Fruit fly (Drosophila melanogaster) whole organism, wandering third instar larva: Measurements from ENCODE around the gene Prosalpha6T.

Experiments used
- Abd-B ChIP-seq: fragments of >200 bp; optimal IDR thresholded peaks from 2 replicates; lab custom pipeline; 2017; ENCODE audit warnings: missing biosample characterization, missing genetic modification characterization
- CG32264 ChIP-seq: fragments of 200-800 bp; sonication (Bioruptor generic); optimal IDR thresholded peaks from 2 replicates; lab custom pipeline; 2016; ENCODE audit warnings: missing biosample characterization, missing genetic modification characterization
- CG9705 ChIP-seq: fragments of 200-800 bp; sonication (Bioruptor generic); optimal IDR thresholded peaks from 2 replicates; lab custom pipeline; 2018; ENCODE audit warnings: missing biosample characterization, mild to moderate bottlenecking, missing genetic modification characterization
- Dfd ChIP-seq: fragments of >200 bp; optimal IDR thresholded peaks from 2 replicates; lab custom pipeline; 2017; ENCODE audit warnings: missing biosample characterization, missing genetic modification characterization
- Dif ChIP-seq: fragments of 200-275, 200-300 bp; sonication (Bioruptor generic); optimal IDR thresholded peaks from 2 replicates; lab custom pipeline; 2018; ENCODE audit warnings: missing biosample characterization, missing genetic modification characterization; ENCODE audit not compliant: partially characterized antibody
- HLH106 ChIP-seq: fragments of 200-800 bp; optimal IDR thresholded peaks from 3 replicates; lab custom pipeline; 2019; ENCODE audit warnings: missing biosample characterization, mild to moderate bottlenecking, missing genetic modification characterization, moderate library complexity
- Hnf4 ChIP-seq: fragments of 200-800 bp; sonication (Bioruptor generic); optimal IDR thresholded peaks from 2 replicates; lab custom pipeline; 2016; ENCODE audit warnings: missing biosample characterization, mild to moderate bottlenecking, missing genetic modification characterization
- Hr78 ChIP-seq: fragments of >200 bp; optimal IDR thresholded peaks from 2 replicates; lab custom pipeline; 2017; ENCODE audit warnings: missing biosample characterization, missing genetic modification characterization
- Jra ChIP-seq: sonication (Bioruptor generic); optimal IDR thresholded peaks from 2 replicates; lab custom pipeline; 2016; ENCODE audit warnings: missing biosample characterization, missing genetic modification characterization
- Mio ChIP-seq: sonication (Bioruptor generic); optimal IDR thresholded peaks from 2 replicates; lab custom pipeline; 2016; ENCODE audit warnings: missing biosample characterization, missing genetic modification characterization
- N ChIP-seq: fragments of >200 bp; optimal IDR thresholded peaks from 2 replicates; lab custom pipeline; 2018; ENCODE audit warnings: missing biosample characterization, missing external identifiers, missing genetic modification characterization
- OdsH ChIP-seq: fragments of 200-800 bp; sonication (Bioruptor generic); optimal IDR thresholded peaks from 2 replicates; lab custom pipeline; 2016; ENCODE audit warnings: missing biosample characterization, mild to moderate bottlenecking, missing genetic modification characterization
- Rel ChIP-seq, 2 experiments: fragments of 200-800 bp; sonication (Bioruptor generic) in 1 of 2; optimal IDR thresholded peaks; 2 replicates in 1 of 2; 3 replicates in 1 of 2; lab custom pipeline; 2016 to 2019; ENCODE audit warnings: mild to moderate bottlenecking in 2 of 2, missing biosample characterization in 2 of 2, missing genetic modification characterization in 2 of 2, moderate library complexity in 1 of 2
- Sp1 ChIP-seq: fragments of 200-800 bp; sonication (Bioruptor generic); optimal IDR thresholded peaks from 3 replicates; lab custom pipeline; 2019; ENCODE audit warnings: missing biosample characterization, mild to moderate bottlenecking, missing genetic modification characterization, moderate library complexity
- Vsx2 ChIP-seq: fragments of 200-300, 225-300 bp; sonication (Bioruptor generic); optimal IDR thresholded peaks from 2 replicates; lab custom pipeline; 2018; ENCODE audit warnings: missing biosample characterization, missing genetic modification characterization; ENCODE audit not compliant: partially characterized antibody
- br ChIP-seq: fragments of 200-800 bp; sonication (Bioruptor generic); optimal IDR thresholded peaks from 2 replicates; lab custom pipeline; 2016; ENCODE audit warnings: missing biosample characterization, missing genetic modification characterization
- brk ChIP-seq: fragments of 200-800 bp; sonication (Bioruptor generic); optimal IDR thresholded peaks from 2 replicates; lab custom pipeline; 2016; ENCODE audit warnings: missing biosample characterization, mild to moderate bottlenecking, missing genetic modification characterization
- dl ChIP-seq, 2 experiments: fragments of 175-275, 200-275 bp in 1 of 2; fragments of 200-275 bp in 1 of 2; sonication (Bioruptor generic); optimal IDR thresholded peaks; lab custom pipeline; 2018; ENCODE audit warnings: mild to moderate bottlenecking in 2 of 2, missing biosample characterization in 2 of 2, missing genetic modification characterization in 2 of 2, moderate library complexity in 2 of 2; ENCODE audit not compliant: partially characterized antibody in 2 of 2, insufficient read depth in 1 of 2
- dmrt93B ChIP-seq: fragments of 200-800 bp; sonication (Bioruptor generic); optimal IDR thresholded peaks from 2 replicates; lab custom pipeline; 2018; ENCODE audit warnings: missing biosample characterization, mild to moderate bottlenecking, missing genetic modification characterization
- ey ChIP-seq: fragments of 200-800 bp; sonication (Bioruptor generic); optimal IDR thresholded peaks from 2 replicates; lab custom pipeline; 2016; ENCODE audit warnings: missing biosample characterization, missing genetic modification characterization
- foxo ChIP-seq, 2 experiments: fragments of 200-800 bp; sonication (Bioruptor generic); optimal IDR thresholded peaks; 2 replicates in 1 of 2; 3 replicates in 1 of 2; lab custom pipeline; 2016 to 2017; ENCODE audit warnings: missing biosample characterization in 2 of 2, missing genetic modification characterization in 2 of 2
- fru ChIP-seq: fragments of 200-800 bp; sonication (Bioruptor generic); optimal IDR thresholded peaks from 3 replicates; lab custom pipeline; 2016; ENCODE audit warnings: missing biosample characterization, mild to moderate bottlenecking, missing genetic modification characterization
- jim ChIP-seq: fragments of 175-275, 200-325 bp; sonication (Bioruptor generic); optimal IDR thresholded peaks from 2 replicates; lab custom pipeline; 2016; ENCODE audit warnings: missing biosample characterization, mild to moderate bottlenecking, missing genetic modification characterization
- lola ChIP-seq: fragments of >200 bp; optimal IDR thresholded peaks from 2 replicates; lab custom pipeline; 2017; ENCODE audit warnings: missing biosample characterization, missing genetic modification characterization
- pan ChIP-seq: fragments of >200 bp; optimal IDR thresholded peaks from 2 replicates; lab custom pipeline; 2017
- psq ChIP-seq: fragments of 200-800 bp; sonication (Bioruptor generic); optimal IDR thresholded peaks from 3 replicates; lab custom pipeline; 2017; ENCODE audit warnings: missing biosample characterization, mild to moderate bottlenecking, missing genetic modification characterization, moderate library complexity
- rgr ChIP-seq: fragments of 200-800 bp; sonication (Bioruptor generic); optimal IDR thresholded peaks from 3 replicates; lab custom pipeline; 2016; ENCODE audit warnings: missing biosample characterization, mild to moderate bottlenecking, missing genetic modification characterization
- sage ChIP-seq: fragments of 200-800 bp; sonication (Bioruptor generic); optimal IDR thresholded peaks from 2 replicates; lab custom pipeline; 2016; ENCODE audit warnings: missing biosample characterization, mild to moderate bottlenecking, missing genetic modification characterization
- sv ChIP-seq: fragments of 200-800 bp; sonication (Bioruptor generic); optimal IDR thresholded peaks from 3 replicates; lab custom pipeline; 2016; ENCODE audit warnings: missing biosample characterization, missing genetic modification characterization
- tai ChIP-seq: sonication (Bioruptor generic); optimal IDR thresholded peaks from 2 replicates; lab custom pipeline; 2016; ENCODE audit warnings: missing biosample characterization, missing genetic modification characterization
- usp ChIP-seq: fragments of >200 bp; optimal IDR thresholded peaks from 2 replicates; lab custom pipeline; 2017; ENCODE audit warnings: missing biosample characterization, missing genetic modification characterization
- woc ChIP-seq: sonication (Bioruptor generic); optimal IDR thresholded peaks from 2 replicates; lab custom pipeline; 2016; ENCODE audit warnings: missing biosample characterization, mild to moderate bottlenecking, missing genetic modification characterization

Prosalpha6T gene

dm6 chr2L:13245855-13246645 lies 14.2 kb downstream of the Prosalpha6T start, which contains the start of gene CG16820:
Gene CG16820 (plus strand): TSS chr2L:13246232.
- TF ChIP-seq sv (no peak), OdsH (GFP tag; lab: Kevin White, UChicago) (no peak), rgr (GFP tag; lab: Kevin White, UChicago) (no peak), Abd-B (GFP tag; lab: Kevin White, UChicago) (no peak), lola (GFP tag; lab: Kevin White, UChicago) (no peak), brk (GFP tag; lab: Kevin White, UChicago) (no peak), Mio (GFP tag; lab: Kevin White, UChicago) (no peak)

DNA sequence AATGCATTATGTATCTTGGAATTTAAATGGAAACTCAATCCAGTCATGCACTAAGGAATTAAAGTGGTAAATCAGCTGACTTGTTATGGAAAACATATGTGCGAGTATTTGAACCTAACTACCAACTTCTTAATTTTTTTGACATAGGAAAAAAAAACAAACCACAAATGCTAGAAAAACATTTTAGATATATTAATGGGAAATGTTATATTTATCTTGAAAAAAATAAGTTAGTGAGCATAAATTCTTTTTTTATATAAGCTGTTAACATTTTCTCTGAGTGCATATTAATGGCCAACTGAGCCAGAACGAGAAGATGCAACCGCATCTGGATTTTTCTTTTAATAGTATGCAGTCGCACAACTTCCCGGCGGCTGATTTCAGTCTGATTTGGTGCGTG lies 19.3 kb downstream of the Prosalpha6T start:
- TF ChIP-seq Abd-B (GFP tag; lab: Kevin White, UChicago) (no peak), sv (no peak), br (GFP tag; lab: Kevin White, UChicago) (no peak), HLH106 (tag; lab: Kevin White, UChicago) (no peak), Sp1 (no peak), psq (GFP tag; lab: Kevin White, UChicago) (no peak), Jra (GFP tag; lab: Kevin White, UChicago) (no peak), Dfd (no peak), sage (GFP tag; lab: Kevin White, UChicago) (no peak), tai (GFP tag; lab: Kevin White, UChicago) (no peak), foxo (GFP tag; optimal IDR thresholded peaks at IDR 0.05; lab: Kevin White, UChicago) (no peak)

DNA sequence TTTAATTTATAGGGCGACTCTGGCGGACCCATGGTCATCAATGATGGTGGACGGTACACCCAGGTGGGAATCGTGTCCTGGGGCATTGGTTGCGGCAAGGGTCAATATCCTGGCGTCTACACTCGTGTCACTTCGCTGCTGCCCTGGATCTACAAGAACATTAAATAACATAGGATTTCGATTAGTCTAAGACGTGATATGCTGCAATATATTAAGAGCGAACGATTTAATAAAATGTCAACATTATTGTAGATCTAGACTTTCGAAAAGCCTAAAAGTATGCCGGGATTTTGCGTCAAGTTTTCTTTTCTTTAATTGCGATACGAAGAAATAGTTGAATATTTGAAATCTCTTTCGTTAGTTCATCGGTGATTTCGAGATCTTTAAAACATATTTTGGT lies 25.3 kb downstream of the Prosalpha6T start, which contains the start of gene Naa20B:
Gene Naa20B (plus strand): TSS at position 301 of the 400 bp plus-strand sequence.
- no peak for TF ChIP-seq ey (GFP tag; lab: Kevin White, UChicago)
- TF ChIP-seq fru, result no peak

DNA sequence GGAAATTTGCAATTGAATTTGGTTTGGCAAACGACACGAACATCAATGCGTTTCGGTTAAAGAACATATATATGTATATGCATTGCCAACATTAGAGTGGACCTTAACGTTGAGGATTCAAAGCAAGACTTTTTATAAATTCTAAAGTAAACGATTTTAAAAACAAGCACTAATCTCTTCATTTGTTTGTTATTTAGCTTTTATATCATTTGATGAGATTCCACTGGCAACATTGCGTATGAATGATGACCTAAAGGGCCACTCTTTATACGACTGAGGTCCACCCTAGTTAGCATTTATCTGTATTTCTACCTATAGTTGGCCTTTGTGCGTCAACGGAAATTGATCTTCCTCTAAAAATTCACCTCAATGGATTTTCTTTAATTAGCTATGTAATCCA lies 26.9 kb downstream of the Prosalpha6T start:
- TF ChIP-seq rgr (GFP tag; lab: Kevin White, UChicago) (no peak), sage (GFP tag; lab: Kevin White, UChicago) (no peak), sv (no peak), Vsx2 (GFP tag; lab: Kevin White, UChicago) (no peak), Jra (GFP tag; lab: Kevin White, UChicago) (no peak), brk (GFP tag; lab: Kevin White, UChicago) (no peak), HLH106 (tag; lab: Kevin White, UChicago) (no peak), dl (GFP tag; optimal IDR thresholded peaks at IDR 0.05; lab: Kevin White, UChicago; ENCODE audit: insufficient read depth in 1 of 2, partially characterized antibody in 2 of 2) (no peak), CG9705 (GFP tag; lab: Kevin White, UChicago) (no peak), woc (GFP tag; lab: Kevin White, UChicago) (no peak), Hr78 (GFP tag; lab: Kevin White, UChicago) (no peak)

dm6 chr2L:13259643-13260042 lies 27.8 kb downstream of the Prosalpha6T start, which contains the start of gene CG31730:
Gene CG31730 (minus strand): TSS chr2L:13259743.
- TF ChIP-seq jim (GFP tag; lab: Kevin White, UChicago) (no peak), foxo (GFP tag; optimal IDR thresholded peaks at IDR 0.05; lab: Kevin White, UChicago) (no peak), usp (GFP tag; lab: Kevin White, UChicago) (no peak), CG32264 (no peak), psq (GFP tag; lab: Kevin White, UChicago) (no peak), tai (GFP tag; lab: Kevin White, UChicago) (no peak), Hr78 (GFP tag; lab: Kevin White, UChicago) (no peak)

DNA sequence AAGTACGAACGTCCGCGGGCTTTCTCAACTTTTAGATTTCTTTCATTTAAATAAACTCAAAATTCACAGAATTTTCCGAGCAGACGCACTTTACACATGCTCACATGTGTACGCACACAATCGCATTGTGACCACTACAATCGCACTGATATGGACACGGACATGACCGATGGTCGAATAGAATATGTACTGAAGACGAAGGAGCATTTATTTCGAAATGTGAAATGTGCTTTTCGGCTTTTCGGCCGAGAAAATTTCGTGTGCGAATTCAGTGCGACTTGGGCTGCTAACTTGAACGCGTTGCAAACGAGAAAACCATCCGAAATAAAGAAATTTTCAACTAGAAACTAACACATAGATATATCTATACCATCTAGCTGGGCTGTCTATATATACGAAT lies 28.9 kb downstream of the Prosalpha6T start, which contains the start of gene CG44085:
Gene CG44085 (plus strand): TSS at position 269 of the 400 bp plus-strand sequence.
- TF ChIP-seq Hr78 (GFP tag; lab: Kevin White, UChicago), result no peak
- no peak for TF ChIP-seq N (GFP tag; lab: Kevin White, UChicago)
- TF ChIP-seq dl (GFP tag; optimal IDR thresholded peaks at IDR 0.05; lab: Kevin White, UChicago; ENCODE audit: insufficient read depth in 1 of 2, partially characterized antibody in 2 of 2), result no peak
- TF ChIP-seq br (GFP tag; lab: Kevin White, UChicago), result no peak
- TF ChIP-seq Mio (GFP tag; lab: Kevin White, UChicago), result no peak
- TF ChIP-seq Abd-B (GFP tag; lab: Kevin White, UChicago), result no peak
- TF ChIP-seq Dif, result no peak
- TF ChIP-seq Sp1, result no peak
- TF ChIP-seq sage (GFP tag; lab: Kevin White, UChicago), result no peak
- no peak for TF ChIP-seq Rel (GFP tag; optimal IDR thresholded peaks at IDR 0.05; lab: Kevin White, UChicago)
- TF ChIP-seq Rel (tag; optimal IDR thresholded peaks at IDR 0.05; lab: Kevin White, UChicago), result no peak
- TF ChIP-seq rgr (GFP tag; lab: Kevin White, UChicago), result no peak
- TF ChIP-seq sv, result no peak
- no peak for TF ChIP-seq ey (GFP tag; lab: Kevin White, UChicago)
- no peak for TF ChIP-seq CG32264
- no peak for TF ChIP-seq tai (GFP tag; lab: Kevin White, UChicago)
- no peak for TF ChIP-seq dmrt93B
- TF ChIP-seq pan, result no peak
- TF ChIP-seq foxo (GFP tag; optimal IDR thresholded peaks at IDR 0.05; lab: Kevin White, UChicago), result no peak
- no peak for TF ChIP-seq Hnf4
